Fruit fly (Drosophila melanogaster) whole organism, embryonic: ENCODE data around the gene Fdx1.
A peak's percentile ranks its signal among the peaks of the same experiment; 100 is the strongest.

ENCODE experiments used
- Atf6 ChIP-seq: fragments of 200-800 bp; sonication (Bioruptor generic); IDR thresholded peaks from 2 replicates; pipeline ENCODE4 v1.3.6; 2022; ENCODE audit warnings: missing biosample characterization, missing genetic modification characterization
- CG10147 ChIP-seq: fragments of 200-800 bp; sonication (Bioruptor generic); optimal IDR thresholded peaks from 2 replicates; lab custom pipeline; 2019; ENCODE audit warnings: missing biosample characterization, mild to moderate bottlenecking, missing genetic modification characterization, moderate library complexity
- CG1024 ChIP-seq: fragments of 200-800 bp; sonication (Bioruptor generic); IDR thresholded peaks from 2 replicates; pipeline ENCODE4 v1.3.6; 2022; ENCODE audit warnings: missing biosample characterization, missing genetic modification characterization
- CG10431 ChIP-seq: fragments of 200-800 bp; sonication (Bioruptor generic); optimal IDR thresholded peaks from 3 replicates; lab custom pipeline; 2018; ENCODE audit warnings: missing biosample characterization, mild to moderate bottlenecking, missing genetic modification characterization
- CG10654 ChIP-seq: fragments of 200-800 bp; sonication (Bioruptor generic); optimal IDR thresholded peaks from 2 replicates; lab custom pipeline; 2016; ENCODE audit warnings: missing biosample characterization, missing genetic modification characterization
- CG12744 ChIP-seq: fragments of 200-800 bp; sonication (Bioruptor generic); optimal IDR thresholded peaks from 2 replicates; lab custom pipeline; 2016; ENCODE audit warnings: missing biosample characterization, missing genetic modification characterization
- CG12769 ChIP-seq: fragments of 200-800 bp; sonication (Bioruptor generic); optimal IDR thresholded peaks from 2 replicates; lab custom pipeline; 2019; ENCODE audit warnings: missing biosample characterization, mild to moderate bottlenecking, missing genetic modification characterization, moderate library complexity
- CG13296 ChIP-seq: fragments of 200-800 bp; sonication (Bioruptor generic); optimal IDR thresholded peaks from 3 replicates; lab custom pipeline; 2018; ENCODE audit warnings: missing biosample characterization, mild to moderate bottlenecking, missing genetic modification characterization
- CG13424 ChIP-seq: fragments of 200-800 bp; sonication (Bioruptor generic); optimal IDR thresholded peaks from 2 replicates; lab custom pipeline; 2019; ENCODE audit warnings: missing biosample characterization, mild to moderate bottlenecking, missing genetic modification characterization, moderate library complexity
- CG14014 ChIP-seq: fragments of 200-800 bp; sonication (Bioruptor generic); IDR thresholded peaks from 2 replicates; pipeline ENCODE4 v1.3.6; 2022; ENCODE audit warnings: missing biosample characterization, missing genetic modification characterization
- CG1603 ChIP-seq: fragments of 200-800 bp; sonication (Bioruptor generic); optimal IDR thresholded peaks from 2 replicates; lab custom pipeline; 2019; ENCODE audit warnings: missing biosample characterization, mild to moderate bottlenecking, missing genetic modification characterization, moderate library complexity
- CG16813 ChIP-seq: fragments of 200-800 bp; sonication (Bioruptor generic); IDR thresholded peaks from 3 replicates; pipeline ENCODE4 v1.3.6; 2022; ENCODE audit warnings: missing biosample characterization, missing genetic modification characterization; ENCODE audit not compliant: partially characterized antibody
- CG17186 ChIP-seq: fragments of 200-800 bp; sonication (Bioruptor generic); optimal IDR thresholded peaks from 3 replicates; lab custom pipeline; 2017; ENCODE audit warnings: missing biosample characterization, missing genetic modification reagents, missing genetic modification characterization
- CG2202 ChIP-seq: fragments of 200-800 bp; sonication (Bioruptor generic); optimal IDR thresholded peaks from 2 replicates; lab custom pipeline; 2018; ENCODE audit warnings: missing biosample characterization, mild to moderate bottlenecking, missing genetic modification characterization
- CG2712 ChIP-seq: fragments of 200-800 bp; optimal IDR thresholded peaks from 3 replicates; lab custom pipeline; 2019; ENCODE audit warnings: missing biosample characterization, mild to moderate bottlenecking, missing genetic modification characterization, moderate library complexity
- CG30403 ChIP-seq: fragments of 200-800 bp; sonication (Bioruptor generic); optimal IDR thresholded peaks from 3 replicates; lab custom pipeline; 2016; ENCODE audit warnings: missing biosample characterization, missing genetic modification characterization
- CG3995 ChIP-seq: fragments of 200-800 bp; sonication (Bioruptor generic); optimal IDR thresholded peaks from 3 replicates; lab custom pipeline; 2016; ENCODE audit warnings: missing biosample characterization, missing genetic modification characterization
- CG4707 ChIP-seq: fragments of 200-800 bp; sonication (Bioruptor generic); optimal IDR thresholded peaks from 2 replicates; lab custom pipeline; 2018; ENCODE audit warnings: missing biosample characterization, mild to moderate bottlenecking, missing genetic modification characterization, moderate library complexity
- CG4820 ChIP-seq: fragments of 200-800 bp; sonication (Bioruptor generic); optimal IDR thresholded peaks from 3 replicates; lab custom pipeline; 2016; ENCODE audit warnings: missing biosample characterization, missing genetic modification characterization
- CG6254 ChIP-seq: fragments of 200-800 bp; sonication (Bioruptor generic); optimal IDR thresholded peaks from 3 replicates; lab custom pipeline; 2017; ENCODE audit warnings: mild to moderate bottlenecking, missing biosample characterization, missing genetic modification reagents, missing genetic modification characterization
- CG7839 ChIP-seq: fragments of 200-800 bp; sonication (Bioruptor generic); optimal IDR thresholded peaks from 3 replicates; lab custom pipeline; 2018; ENCODE audit warnings: missing biosample characterization, mild to moderate bottlenecking, missing genetic modification characterization, moderate library complexity
- CG9727 ChIP-seq: fragments of 200-800 bp; sonication (Bioruptor generic); optimal IDR thresholded peaks from 3 replicates; lab custom pipeline; 2017; ENCODE audit warnings: missing biosample characterization, mild to moderate bottlenecking, missing genetic modification characterization
- CrebB ChIP-seq: fragments of 200-800 bp; sonication (Bioruptor generic); optimal IDR thresholded peaks from 3 replicates; lab custom pipeline; 2018; ENCODE audit warnings: missing biosample characterization, mild to moderate bottlenecking, missing genetic modification characterization
- Dll ChIP-seq: fragments of 200-800 bp; sonication (Bioruptor generic); IDR thresholded peaks from 4 replicates; pipeline ENCODE4 v1.3.6; 2022; ENCODE audit warnings: missing biosample characterization, missing genetic modification characterization; ENCODE audit not compliant: partially characterized antibody
- H15 ChIP-seq: fragments of 200-800 bp; sonication (Bioruptor generic); IDR thresholded peaks from 3 replicates; pipeline ENCODE4 v1.3.6; 2022; ENCODE audit warnings: missing biosample characterization, missing genetic modification characterization
- H2.0 ChIP-seq: fragments of 200-800 bp; sonication (Bioruptor generic); IDR thresholded peaks from 2 replicates; pipeline ENCODE4 v1.3.6; 2022; ENCODE audit warnings: missing biosample characterization, missing genetic modification characterization
- HLH54F ChIP-seq: fragments of 200-800 bp; sonication (Bioruptor generic); optimal IDR thresholded peaks from 3 replicates; lab custom pipeline; 2016; ENCODE audit warnings: missing biosample characterization, missing genetic modification characterization
- HLHmδ ChIP-seq: fragments of 200-800 bp; sonication (Bioruptor generic); optimal IDR thresholded peaks from 2 replicates; lab custom pipeline; 2018; ENCODE audit warnings: missing biosample characterization, mild to moderate bottlenecking, missing genetic modification characterization, moderate library complexity
- Hr78 ChIP-seq, 2 experiments: fragments of 200-800 bp in 1 of 2; fragments of >200 bp in 1 of 2; sonication (Bioruptor generic) in 1 of 2; optimal IDR thresholded peaks; 2 replicates each; lab custom pipeline; 2017 to 2019; ENCODE audit warnings: missing biosample characterization in 2 of 2, missing genetic modification characterization in 2 of 2, mild to moderate bottlenecking in 1 of 2, moderate library complexity in 1 of 2
- Mad ChIP-seq: fragments of 200-800 bp; sonication (Bioruptor generic); optimal IDR thresholded peaks from 2 replicates; lab custom pipeline; 2016; ENCODE audit warnings: missing biosample characterization, missing genetic modification characterization
- Med ChIP-seq: fragments of 200-800 bp; sonication (Bioruptor generic); peaks from one replicate; lab custom pipeline; 2016; ENCODE audit warnings: missing biosample characterization, missing genetic modification characterization, mild to moderate bottlenecking, inconsistent platforms, moderate library complexity
- Neu2 ChIP-seq: fragments of 200-800 bp; sonication (Bioruptor generic); optimal IDR thresholded peaks from 3 replicates; lab custom pipeline; 2016; ENCODE audit warnings: missing biosample characterization, missing genetic modification characterization, borderline replicate concordance
- Usf ChIP-seq: fragments of 200-800 bp; sonication (Bioruptor generic); optimal IDR thresholded peaks from 2 replicates; lab custom pipeline; 2017; ENCODE audit warnings: missing genotype, missing biosample characterization, missing genetic modification characterization
- ap ChIP-seq: fragments of 200-800 bp; sonication (Bioruptor generic); IDR thresholded peaks from 2 replicates; pipeline ENCODE4 v1.3.6; 2022; ENCODE audit warnings: missing biosample characterization, missing genetic modification characterization
- bbx ChIP-seq: fragments of 200-800 bp; sonication (Bioruptor generic); IDR thresholded peaks from 2 replicates; pipeline ENCODE4 v1.3.6; 2022; ENCODE audit warnings: missing biosample characterization, missing genetic modification characterization; ENCODE audit not compliant: partially characterized antibody
- br ChIP-seq: fragments of >200 bp; optimal IDR thresholded peaks from 2 replicates; lab custom pipeline; 2017
- cg ChIP-seq: fragments of 200-800 bp; sonication (Bioruptor generic); optimal IDR thresholded peaks from 3 replicates; lab custom pipeline; 2019; ENCODE audit warnings: missing biosample characterization, mild to moderate bottlenecking, missing genetic modification characterization, moderate library complexity
- croc ChIP-seq: fragments of 200-800 bp; sonication (Bioruptor generic); conservative IDR thresholded peaks from 3 replicates; pipeline ENCODE4 v1.3.6; 2022; ENCODE audit warnings: missing biosample characterization, missing genetic modification characterization
- cwo ChIP-seq: fragments of 200-800 bp; sonication (Bioruptor generic); optimal IDR thresholded peaks from 3 replicates; lab custom pipeline; 2017; ENCODE audit warnings: missing biosample characterization, missing genetic modification characterization, mild to moderate bottlenecking, moderate library complexity, missing genetic modification reagents
- en ChIP-seq: fragments of 200-800 bp; sonication (Bioruptor generic); optimal IDR thresholded peaks from 2 replicates; lab custom pipeline; 2016; ENCODE audit warnings: missing biosample characterization, missing genetic modification characterization
- ham ChIP-seq: fragments of 200-800 bp; sonication (Bioruptor generic); IDR thresholded peaks from 2 replicates; pipeline ENCODE4 v1.3.6; 2022; ENCODE audit warnings: missing biosample characterization, missing genetic modification characterization
- ind ChIP-seq: fragments of 200-800 bp; sonication (Bioruptor generic); optimal IDR thresholded peaks from 3 replicates; lab custom pipeline; 2016; ENCODE audit warnings: missing biosample characterization, missing genetic modification characterization
- jumu ChIP-seq: fragments of 200-800 bp; sonication (Bioruptor generic); optimal IDR thresholded peaks from 3 replicates; lab custom pipeline; 2016; ENCODE audit warnings: missing biosample characterization, missing genetic modification characterization
- pan ChIP-seq, 4 experiments: fragments of >200 bp in 3 of 4; fragments of 200-800 bp in 1 of 4; sonication (Bioruptor generic) in 1 of 4; optimal IDR thresholded peaks in 3 of 4; IDR thresholded peaks in 1 of 4; 2 replicates each; pipeline versions ENCODE4 v1.3.6 to Lab custom; 2017 to 2022; ENCODE audit warnings: missing biosample characterization in 2 of 4, missing genetic modification characterization in 2 of 4, mixed read lengths in 1 of 4
- pum ChIP-seq: fragments of 200-800 bp; sonication (Bioruptor generic); optimal IDR thresholded peaks from 2 replicates; lab custom pipeline; 2016; ENCODE audit warnings: missing biosample characterization, missing genetic modification characterization
- sisA ChIP-seq: fragments of 200-800 bp; sonication (Bioruptor generic); IDR thresholded peaks from 2 replicates; pipeline ENCODE4 v1.3.6; 2022; ENCODE audit warnings: missing biosample characterization, missing genetic modification characterization
- slbo ChIP-seq: fragments of 200-800 bp; sonication (Bioruptor generic); IDR thresholded peaks from 2 replicates; pipeline ENCODE4 v1.3.6; 2022; ENCODE audit warnings: missing biosample characterization, missing genetic modification characterization
- stwl ChIP-seq: fragments of 200-800 bp; sonication (Bioruptor generic); optimal IDR thresholded peaks from 3 replicates; lab custom pipeline; 2018; ENCODE audit warnings: missing biosample characterization, mild to moderate bottlenecking, missing genetic modification characterization, moderate library complexity
- tll ChIP-seq, 2 experiments: fragments of 200-800 bp in 1 of 2; fragments of >200 bp in 1 of 2; sonication (Bioruptor generic) in 1 of 2; optimal IDR thresholded peaks; 2 replicates each; lab custom pipeline; 2017 to 2019; ENCODE audit warnings: missing biosample characterization in 2 of 2, missing genetic modification characterization in 2 of 2, mild to moderate bottlenecking in 1 of 2, moderate library complexity in 1 of 2
- ttk ChIP-seq: fragments of 200-800 bp; sonication (Bioruptor generic); IDR thresholded peaks from 2 replicates; pipeline ENCODE4 v2.1.2; 2022; ENCODE audit warnings: missing biosample characterization, missing genetic modification characterization

Gene Fdx1

dm6 chr3L:9360217-9360692, 10.8 kb downstream of the Fdx1 start, which contains the start of gene Pdxk (continued):
- TF ChIP-seq CG12744 (GFP tag; lab: Kevin White, UChicago) (no peak), sisA (GFP tag; lab: Robert Waterston, UW) (no peak), CG12769 (tag; lab: Kevin White, UChicago) (peak; percentile 10), Dll (GFP tag; lab: Robert Waterston, UW) (0 out of 4 replicates have a peak, but pooled peaks have one; percentile 40), tll (GFP tag; optimal IDR thresholded peaks at IDR 0.05; lab: Kevin White, UChicago) (no peak), cwo (GFP tag; lab: Kevin White, UChicago) (peak; percentile 25), jumu (GFP tag; lab: Kevin White, UChicago) (no peak), CG2202 (no peak), CG30403 (no peak), bbx (GFP tag; lab: Robert Waterston, UW) (no peak), Atf6 (no peak), CG1024 (GFP tag; lab: Robert Waterston, UW) (no peak), CG13424 (tag; lab: Kevin White, UChicago) (no peak), CG10654 (GFP tag; lab: Kevin White, UChicago) (no peak), CG4820 (GFP tag; lab: Kevin White, UChicago) (no peak), Med (GFP tag; lab: Kevin White, UChicago) (peak; percentile 81), CrebB (tag; lab: Kevin White, UChicago) (peak; percentile 45), CG17186 (GFP tag; lab: Kevin White, UChicago) (peak; percentile 68), Usf (GFP tag; lab: Kevin White, UChicago) (no peak), CG16813 (GFP tag; lab: Robert Waterston, UW) (0 out of 3 replicates have a peak, but pooled peaks have one; percentile 19), ap (GFP tag; lab: Robert Waterston, UW) (no peak), CG9727 (GFP tag; lab: Kevin White, UChicago) (no peak), en (no peak), Hr78 (GFP tag; optimal IDR thresholded peaks at IDR 0.05; lab: Kevin White, UChicago) (peak in 1 of 2 experiments; percentile 65), croc (GFP tag; lab: Robert Waterston, UW) (no peak), CG10431 (GFP tag; lab: Kevin White, UChicago) (no peak), CG1603 (tag; lab: Kevin White, UChicago) (peak; percentile 49), H15 (GFP tag; lab: Robert Waterston, UW) (no peak), CG14014 (GFP tag; lab: Robert Waterston, UW) (no peak), stwl (tag; lab: Kevin White, UChicago) (peak; percentile 43), cg (GFP tag; lab: Kevin White, UChicago) (peak; percentile 74), HLH54F (GFP tag; lab: Kevin White, UChicago) (no peak), CG3995 (GFP tag; lab: Kevin White, UChicago) (no peak), ttk (GFP tag; lab: Robert Waterston, UW) (peak; percentile 39; the same call in 1 of the 2 replicates), CG4707 (GFP tag; lab: Kevin White, UChicago) (no peak), ham (GFP tag; lab: Robert Waterston, UW) (no peak), slbo (GFP tag; lab: Robert Waterston, UW) (peak; percentile 5; the same call in 1 of the 2 replicates), pum (GFP tag; lab: Kevin White, UChicago) (no peak), H2.0 (no peak), CG13296 (peak; percentile 70), Mad (GFP tag; lab: Kevin White, UChicago) (no peak), CG7839 (tag; lab: Kevin White, UChicago) (no peak), ind (GFP tag; lab: Kevin White, UChicago) (no peak), pan (optimal IDR thresholded peaks at IDR 0.05; lab: Kevin White, UChicago) (no peak), pan (GFP tag; optimal IDR thresholded peaks at IDR 0.05 in 1 of 2, IDR thresholded peaks at IDR 0.05 in 1 of 2) (no peak), HLHmδ (GFP tag; lab: Kevin White, UChicago) (no peak), CG2712 (tag; lab: Kevin White, UChicago) (peak; percentile 10), Neu2 (GFP tag; lab: Kevin White, UChicago) (no peak), br (lab: Kevin White, UChicago) (no peak), CG6254 (GFP tag; lab: Kevin White, UChicago) (peak; percentile 15), CG10147 (GFP tag; lab: Kevin White, UChicago) (no peak)
